Worm (Caenorhabditis elegans): ENCODE measurements around the gene R11D1.2.

DNA sequence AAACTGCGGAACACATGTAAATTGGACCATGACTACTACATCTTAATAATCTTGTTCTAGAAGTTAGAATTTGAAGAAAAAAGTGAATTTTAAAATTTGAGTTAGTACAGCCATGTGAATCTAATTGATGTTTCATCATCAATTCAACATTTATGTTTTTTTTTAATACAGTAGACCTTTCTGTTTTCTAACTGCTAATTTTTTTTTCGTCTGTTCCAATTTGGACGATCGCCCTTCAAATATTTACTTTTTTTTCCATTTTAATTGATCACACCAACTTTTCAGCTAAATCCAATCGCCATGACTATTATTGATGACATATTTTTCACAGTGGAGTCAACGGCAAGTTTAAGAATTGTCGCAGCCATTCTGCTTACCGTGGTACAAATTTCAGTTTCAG lies 37.8 kb upstream of the R11D1.2 start, which contains the start of gene srx-116:
- TF ChIP-seq lin-32 (GFP tag; optimal IDR thresholded peaks at IDR 0.05) (no peak), unc-62 (GFP tag; optimal IDR thresholded peaks at IDR 0.05) (no peak)

All from whole organism, mixed stage, embryonic.